2 fruit fly cellular contexts compared by ENCODE assay signal in the genomic region with DNA sequence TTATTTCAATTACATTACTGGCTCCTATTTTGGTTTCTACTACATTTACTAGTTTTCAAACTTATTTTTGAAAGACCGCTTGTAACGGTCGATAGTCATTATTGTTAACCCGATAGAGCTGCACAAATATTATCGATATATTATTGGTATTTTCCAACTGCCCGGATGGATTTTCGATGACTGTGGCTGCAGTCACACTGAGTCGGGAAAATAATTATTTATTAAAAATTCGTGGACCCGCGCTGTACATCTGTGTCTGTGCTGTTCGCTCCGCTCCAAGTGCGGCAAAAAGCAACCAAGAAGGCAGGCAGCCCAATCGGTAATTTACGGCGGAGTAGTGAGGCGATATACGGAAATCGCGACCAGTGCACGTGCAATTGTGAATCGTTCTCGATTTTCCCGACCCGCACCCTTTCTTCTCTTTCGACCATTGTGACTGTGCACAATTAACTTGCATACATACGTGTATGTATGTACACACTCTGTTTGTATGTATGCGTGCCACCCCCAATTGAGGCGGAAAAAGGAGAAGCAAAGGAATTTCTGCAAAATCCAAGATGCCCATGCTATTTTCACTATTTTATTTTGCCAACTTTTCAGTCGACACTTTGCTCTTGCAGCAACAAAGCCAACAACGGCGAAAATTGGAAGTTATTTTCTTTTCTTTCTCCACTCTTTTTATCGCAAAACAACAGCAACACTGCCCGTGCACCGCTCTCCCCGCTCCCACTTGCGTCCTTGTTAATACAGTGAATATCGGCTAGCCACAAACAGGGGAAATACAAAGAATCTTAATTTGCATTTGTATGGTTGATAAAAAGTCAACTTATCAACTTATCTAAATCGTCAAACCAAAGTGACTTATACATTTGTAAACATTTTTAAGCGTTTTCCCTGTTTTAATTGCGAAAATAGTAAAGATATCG.
A peak's percentile ranks its signal among the peaks of the same experiment; 100 is the strongest.
TF ChIP-seq lines count a peak whose summit lies in the region.

Gene ZnT63C (plus strand): TSS at position 175 of the 926 bp plus-strand sequence.

TF ChIP-seq in whole organism, embryonic, 481 proteins besides CTCF, POLR2A, EP300 and RAD21 (continued from another document and continues in another):
- TF ChIP-seq hbn (GFP tag; IDR thresholded peaks at IDR 0.05; lab: Robert Waterston, UW; ENCODE audit: partially characterized antibody), result peak; percentile 70
- TF ChIP-seq zen (tag; optimal IDR thresholded peaks at IDR 0.05; lab: Kevin White, UChicago), result no peak
- peak; percentile 73 for TF ChIP-seq Doc3 (GFP tag; IDR thresholded peaks at IDR 0.05; lab: Robert Waterston, UW; ENCODE audit: partially characterized antibody)
- TF ChIP-seq CG6654 (GFP tag; optimal IDR thresholded peaks at IDR 0.05; lab: Kevin White, UChicago), result no peak
- no peak for TF ChIP-seq CG11560 (tag; IDR thresholded peaks at IDR 0.05; lab: Robert Waterston, UW)
- TF ChIP-seq rib (GFP tag; IDR thresholded peaks at IDR 0.05; lab: Robert Waterston, UW), result 0 out of 2 replicates have a peak, but pooled peaks have one; percentile 16
- TF ChIP-seq CG12769 (tag; optimal IDR thresholded peaks at IDR 0.05; lab: Kevin White, UChicago), result peak; percentile 54
- TF ChIP-seq CG15269 (tag; optimal IDR thresholded peaks at IDR 0.05; lab: Kevin White, UChicago), result no peak
- peak; percentile 1 for TF ChIP-seq run (tag; optimal IDR thresholded peaks at IDR 0.05; lab: Kevin White, UChicago)
- no peak for TF ChIP-seq CG12391 (tag; optimal IDR thresholded peaks at IDR 0.05; lab: Kevin White, UChicago)
- TF ChIP-seq CG2116 (GFP tag; optimal IDR thresholded peaks at IDR 0.05; lab: Kevin White, UChicago), result peak; percentile 90
- TF ChIP-seq ato (GFP tag; IDR thresholded peaks at IDR 0.05; lab: Robert Waterston, UW; ENCODE audit: partially characterized antibody), result peak; percentile 93
- peak; percentile 70 for TF ChIP-seq BEAF-32 (GFP tag; optimal IDR thresholded peaks at IDR 0.05; lab: Kevin White, UChicago)
- TF ChIP-seq sqz (GFP tag; optimal IDR thresholded peaks at IDR 0.05; lab: Kevin White, UChicago), result no peak
- peak; percentile 82 for TF ChIP-seq zen2 (GFP tag; IDR thresholded peaks at IDR 0.05; lab: Robert Waterston, UW; ENCODE audit: partially characterized antibody)
- peak; percentile 81 for TF ChIP-seq Jarid2 (GFP tag; optimal IDR thresholded peaks at IDR 0.05; lab: Kevin White, UChicago)
- no peak for TF ChIP-seq prd (optimal IDR thresholded peaks at IDR 0.05; lab: Kevin White, UChicago)
- TF ChIP-seq prd (GFP tag; IDR thresholded peaks at IDR 0.05; lab: Robert Waterston, UW), result no peak
- TF ChIP-seq al (GFP tag; IDR thresholded peaks at IDR 0.05; lab: Robert Waterston, UW), result no peak
- TF ChIP-seq row (GFP tag; IDR thresholded peaks at IDR 0.05; lab: Robert Waterston, UW), result peak; percentile 33; the same call in 2 of the 3 replicates
- peak; percentile 91 for TF ChIP-seq CG6791 (GFP tag; IDR thresholded peaks at IDR 0.05; lab: Robert Waterston, UW; ENCODE audit: partially characterized antibody)
- TF ChIP-seq CG8478 (optimal IDR thresholded peaks at IDR 0.05; lab: Kevin White, UChicago), result peak; percentile 20
- no peak for TF ChIP-seq CG17568 (GFP tag; optimal IDR thresholded peaks at IDR 0.05; lab: Kevin White, UChicago)
- peak; percentile 36 for TF ChIP-seq CG34376 (GFP tag; optimal IDR thresholded peaks at IDR 0.05; lab: Kevin White, UChicago)
- TF ChIP-seq CG42726 (GFP tag; IDR thresholded peaks at IDR 0.05; lab: Robert Waterston, UW; ENCODE audit: partially characterized antibody), result no peak
- no peak for TF ChIP-seq shn (GFP tag; optimal IDR thresholded peaks at IDR 0.05; lab: Kevin White, UChicago)
- TF ChIP-seq CG15479 (GFP tag; optimal IDR thresholded peaks at IDR 0.05; lab: Kevin White, UChicago), result peak; percentile 84
- TF ChIP-seq CG34224 (GFP tag; IDR thresholded peaks at IDR 0.05; lab: Robert Waterston, UW; ENCODE audit: partially characterized antibody), result peak; percentile 86
- no peak for TF ChIP-seq Dip3 (GFP tag; optimal IDR thresholded peaks at IDR 0.05; lab: Kevin White, UChicago)
- TF ChIP-seq CG14860 (GFP tag; IDR thresholded peaks at IDR 0.05; lab: Robert Waterston, UW; ENCODE audit: partially characterized antibody), result peak; percentile 88
- TF ChIP-seq sens (GFP tag; lab: Kevin White, UChicago), result peak; percentile 69
- TF ChIP-seq CG10274 (GFP tag; optimal IDR thresholded peaks at IDR 0.05; lab: Kevin White, UChicago), result no peak
- no peak for TF ChIP-seq bcd (GFP tag; optimal IDR thresholded peaks at IDR 0.05; lab: Kevin White, UChicago)
- TF ChIP-seq pan (optimal IDR thresholded peaks at IDR 0.05; lab: Kevin White, UChicago), result no peak
- peak in 1 of 2 experiments; percentile 10 for TF ChIP-seq pan (GFP tag; optimal IDR thresholded peaks at IDR 0.05 in 1 of 2, IDR thresholded peaks at IDR 0.05 in 1 of 2)
- TF ChIP-seq Bdp1 (GFP tag; optimal IDR thresholded peaks at IDR 0.05; lab: Kevin White, UChicago), result no peak
- TF ChIP-seq CG16813 (GFP tag; IDR thresholded peaks at IDR 0.05; lab: Robert Waterston, UW; ENCODE audit: partially characterized antibody), result peak; percentile 83
- TF ChIP-seq trem (tag; optimal IDR thresholded peaks at IDR 0.05; lab: Kevin White, UChicago), result peak; percentile 49
- TF ChIP-seq chm (GFP tag; IDR thresholded peaks at IDR 0.05; lab: Robert Waterston, UW), result peak; percentile 72
- TF ChIP-seq CG9817 (tag; optimal IDR thresholded peaks at IDR 0.05; lab: Kevin White, UChicago), result no peak
- TF ChIP-seq CG11398 (GFP tag; optimal IDR thresholded peaks at IDR 0.05; lab: Kevin White, UChicago), result no peak
- no peak for TF ChIP-seq D (optimal IDR thresholded peaks at IDR 0.05; lab: Kevin White, UChicago)
- TF ChIP-seq D (GFP tag; optimal IDR thresholded peaks at IDR 0.05; lab: Kevin White, UChicago), result peak; percentile 6
- TF ChIP-seq onecut (GFP tag; IDR thresholded peaks at IDR 0.05; lab: Robert Waterston, UW), result no peak
- no peak for TF ChIP-seq CG9932 (GFP tag; IDR thresholded peaks at IDR 0.05; lab: Robert Waterston, UW)
- TF ChIP-seq CG7786 (GFP tag; optimal IDR thresholded peaks at IDR 0.05; lab: Kevin White, UChicago), result no peak
- peak; percentile 83 for TF ChIP-seq cg (GFP tag; optimal IDR thresholded peaks at IDR 0.05; lab: Kevin White, UChicago)
- peak; percentile 21 for TF ChIP-seq dm (GFP tag; optimal IDR thresholded peaks at IDR 0.05; lab: Kevin White, UChicago)
- no peak for TF ChIP-seq ro (GFP tag; IDR thresholded peaks at IDR 0.05; lab: Robert Waterston, UW)
- peak; percentile 51 for TF ChIP-seq cwo (GFP tag; optimal IDR thresholded peaks at IDR 0.05; lab: Kevin White, UChicago)
- peak; percentile 62 for TF ChIP-seq sna (GFP tag; IDR thresholded peaks at IDR 0.05; lab: Robert Waterston, UW; ENCODE audit: partially characterized antibody)
- peak; percentile 78 for TF ChIP-seq amos (GFP tag; IDR thresholded peaks at IDR 0.05; lab: Robert Waterston, UW; ENCODE audit: partially characterized antibody)
- TF ChIP-seq chinmo (GFP tag; IDR thresholded peaks at IDR 0.05; lab: Robert Waterston, UW; ENCODE audit: partially characterized antibody), result peak; percentile 89
- TF ChIP-seq bsh (GFP tag; optimal IDR thresholded peaks at IDR 0.05; lab: Kevin White, UChicago), result no peak
- TF ChIP-seq Dp (GFP tag; optimal IDR thresholded peaks at IDR 0.05; lab: Kevin White, UChicago), result peak; percentile 54
- no peak for TF ChIP-seq Lpt (GFP tag; optimal IDR thresholded peaks at IDR 0.05; lab: Kevin White, UChicago)
- no peak for TF ChIP-seq odd (GFP tag; optimal IDR thresholded peaks at IDR 0.05; lab: Kevin White, UChicago)
- TF ChIP-seq wdn (GFP tag; IDR thresholded peaks at IDR 0.05; lab: Robert Waterston, UW), result 0 out of 2 replicates have a peak, but pooled peaks have one; percentile 6

TF ChIP-seq in whole organism, prepupa, 60 proteins besides CTCF, POLR2A, EP300 and RAD21 (continued from another document):
- TF ChIP-seq Lpt (GFP tag; optimal IDR thresholded peaks at IDR 0.05; lab: Kevin White, UChicago) (no peak), CG11902 (GFP tag; optimal IDR thresholded peaks at IDR 0.05; lab: Kevin White, UChicago) (peak; percentile 4), CG6854 (GFP tag; optimal IDR thresholded peaks at IDR 0.05; lab: Kevin White, UChicago) (peak; percentile 52)
